Worm (Caenorhabditis elegans) whole organism, late embryonic: ENCODE data around the gene Y24F12A.1.

Experiments
- elt-2 ChIP-seq: sonication (generic microtip); optimal IDR thresholded peaks from 2 replicates; lab custom pipeline; 2016; ENCODE audit warnings: missing genetic modification reagents, missing genetic modification characterization, missing compliant biosample characterization
- nfya-1 ChIP-seq: sonication (generic microtip); optimal IDR thresholded peaks from 2 replicates; lab custom pipeline; 2017; ENCODE audit warnings: missing genetic modification characterization, mild to moderate bottlenecking, missing compliant biosample characterization, antibody characterized with exemption, moderate library complexity
- ref-2 ChIP-seq: sonication (generic microtip); optimal IDR thresholded peaks from 2 replicates; lab custom pipeline; 2016; ENCODE audit warnings: missing genetic modification characterization, missing compliant biosample characterization
- sox-2 ChIP-seq: fragments of 200-800 bp; sonication (Bioruptor generic); IDR thresholded peaks from 2 replicates; pipeline ENCODE4 v1.3.6; 2022; ENCODE audit warnings: missing genetic modification reagents, missing genetic modification characterization, missing compliant biosample characterization
- tbx-2 ChIP-seq: sonication (generic microtip); optimal IDR thresholded peaks from 2 replicates; lab custom pipeline; 2016; ENCODE audit warnings: missing genetic modification characterization, missing compliant biosample characterization
- unc-42 ChIP-seq: sonication (generic microtip); optimal IDR thresholded peaks from 2 replicates; lab custom pipeline; 2016; ENCODE audit warnings: missing genotype, missing genetic modification characterization, missing compliant biosample characterization

Gene Y24F12A.1

ce11 chrIV:11656144-11656780 lies 51.2 kb downstream of the Y24F12A.1 start, which contains the start of gene ZK809.5:
Gene ZK809.5 (plus strand): TSS chrIV:11656730.
- no peak for TF ChIP-seq tbx-2 (tag; lab: Kevin White, UChicago)
- TF ChIP-seq ref-2 (tag; lab: Kevin White, UChicago), result no peak
- no peak for TF ChIP-seq unc-42 (tag; lab: Kevin White, UChicago)
- peak; percentile 9 for TF ChIP-seq elt-2 (tag; lab: Kevin White, UChicago)
- no peak for TF ChIP-seq sox-2 (GFP tag; lab: Robert Waterston, UW)
- peak; percentile 12 for TF ChIP-seq nfya-1 (tag; lab: Kevin White, UChicago)
